Fruit fly (Drosophila melanogaster): ENCODE measurements around the gene CG13284.

The CG13284 gene

dm6 chr2L:16842505-16842904, 6.0 kb downstream of the CG13284 start (continued):
- TF ChIP-seq CG3032 (tag; optimal IDR thresholded peaks at IDR 0.05): no peak
- TF ChIP-seq Hr4 (GFP tag; optimal IDR thresholded peaks at IDR 0.05): peak; percentile 57
- TF ChIP-seq vri (GFP tag; optimal IDR thresholded peaks at IDR 0.05): no peak
- peak; percentile 17 for TF ChIP-seq CG11902 (GFP tag; optimal IDR thresholded peaks at IDR 0.05)
- TF ChIP-seq spab (GFP tag; optimal IDR thresholded peaks at IDR 0.05): peak; percentile 10
- TF ChIP-seq lz (GFP tag; optimal IDR thresholded peaks at IDR 0.05): peak; percentile 46
- peak; percentile 42 for TF ChIP-seq achi (GFP tag; optimal IDR thresholded peaks at IDR 0.05)
- TF ChIP-seq CG31627 (GFP tag; optimal IDR thresholded peaks at IDR 0.05): peak; percentile 48
- TF ChIP-seq CG8119 (GFP tag; IDR thresholded peaks at IDR 0.05): peak; percentile 35; the same call in 2 of the 3 replicates
- TF ChIP-seq CG8319 (GFP tag; optimal IDR thresholded peaks at IDR 0.05): no peak
- peak; percentile 47 for TF ChIP-seq topi (GFP tag; optimal IDR thresholded peaks at IDR 0.05)
- TF ChIP-seq Eip75B (GFP tag; optimal IDR thresholded peaks at IDR 0.05): peak; percentile 44
- TF ChIP-seq dac (GFP tag; optimal IDR thresholded peaks at IDR 0.05): peak; percentile 23
- no peak for TF ChIP-seq CG6163 (GFP tag; IDR thresholded peaks at IDR 0.05)
- no peak for TF ChIP-seq Hr38 (GFP tag; optimal IDR thresholded peaks at IDR 0.05)
- peak; percentile 90 for TF ChIP-seq Eip78C (GFP tag)
- TF ChIP-seq CG7368 (GFP tag; optimal IDR thresholded peaks at IDR 0.05): no peak
- no peak for TF ChIP-seq Eip93F (GFP tag; optimal IDR thresholded peaks at IDR 0.05)
- peak; percentile 49 for TF ChIP-seq CG10631 (GFP tag; optimal IDR thresholded peaks at IDR 0.05)
- TF ChIP-seq CG11294 (GFP tag; IDR thresholded peaks at IDR 0.05): no peak
- TF ChIP-seq CG3919 (GFP tag; optimal IDR thresholded peaks at IDR 0.05): no peak
- TF ChIP-seq CG32006 (GFP tag; optimal IDR thresholded peaks at IDR 0.05): peak; percentile 66

dm6 chr2L:16839665-16840064, 8.9 kb downstream of the CG13284 start:
- TF ChIP-seq CG6276 (GFP tag; optimal IDR thresholded peaks at IDR 0.05): no peak

dm6 chr2L:16837672-16838071, 10.8 kb downstream of the CG13284 start, which contains the start of the genes SclA and SclB:
Gene SclA, plus strand, starts transcription at chr2L:16837972.
Gene SclB, plus strand, starts transcription at chr2L:16837972.
- no peak for TF ChIP-seq CG10669 (GFP tag; optimal IDR thresholded peaks at IDR 0.05)
- no peak for TF ChIP-seq CG10631 (GFP tag; optimal IDR thresholded peaks at IDR 0.05)
- no peak for TF ChIP-seq net (GFP tag; optimal IDR thresholded peaks at IDR 0.05)
- TF ChIP-seq CG3032 (tag; optimal IDR thresholded peaks at IDR 0.05): no peak
- no peak for TF ChIP-seq eg (GFP tag; IDR thresholded peaks at IDR 0.05)
- TF ChIP-seq vri (GFP tag; optimal IDR thresholded peaks at IDR 0.05): no peak
- TF ChIP-seq fd59A (GFP tag; optimal IDR thresholded peaks at IDR 0.05): no peak
- TF ChIP-seq Hr4 (GFP tag; optimal IDR thresholded peaks at IDR 0.05): no peak

- TF ChIP-seq CG11294 (GFP tag; IDR thresholded peaks at IDR 0.05): no peak
- no peak for TF ChIP-seq Gug (GFP tag; IDR thresholded peaks at IDR 0.05)
- no peak for TF ChIP-seq Sox14 (GFP tag; optimal IDR thresholded peaks at IDR 0.05)
- no peak for TF ChIP-seq CG3919 (GFP tag; optimal IDR thresholded peaks at IDR 0.05)
- no peak for TF ChIP-seq CG34406 (GFP tag; optimal IDR thresholded peaks at IDR 0.05)
- no peak for TF ChIP-seq net (GFP tag; optimal IDR thresholded peaks at IDR 0.05)
- TF ChIP-seq dsx (GFP tag; optimal IDR thresholded peaks at IDR 0.05; ENCODE audit: poor library complexity, severe bottlenecking): no peak
- no peak for TF ChIP-seq Met (GFP tag; optimal IDR thresholded peaks at IDR 0.05)
- no peak for TF ChIP-seq CG16779 (tag; optimal IDR thresholded peaks at IDR 0.05)
- no peak for TF ChIP-seq CG8119 (GFP tag; IDR thresholded peaks at IDR 0.05)
- TF ChIP-seq CG11902 (GFP tag; optimal IDR thresholded peaks at IDR 0.05): no peak
These were observed 11.4 kb downstream of the CG13284 start, which contains the start of gene Nepl9 for dm6 chr2L:16837158-16837557. Gene Nepl9, minus strand, starts transcription at chr2L:16837258.

dm6 chr2L:16834402-16834801, 14.1 kb downstream of the CG13284 start, which contains the start of gene CG13282:
Gene CG13282, minus strand, starts transcription at chr2L:16834502.
- no peak for TF ChIP-seq Blimp-1 (GFP tag; optimal IDR thresholded peaks at IDR 0.05)
- TF ChIP-seq pdm3 (GFP tag; optimal IDR thresholded peaks at IDR 0.05): no peak
- TF ChIP-seq Met (GFP tag; optimal IDR thresholded peaks at IDR 0.05): no peak
- TF ChIP-seq Ets96B (tag; optimal IDR thresholded peaks at IDR 0.05): no peak
- TF ChIP-seq CG34406 (GFP tag; optimal IDR thresholded peaks at IDR 0.05): no peak
- no peak for TF ChIP-seq lz (GFP tag; optimal IDR thresholded peaks at IDR 0.05)
- no peak for TF ChIP-seq CG8632 (GFP tag; optimal IDR thresholded peaks at IDR 0.05)
- no peak for TF ChIP-seq CG11294 (GFP tag; IDR thresholded peaks at IDR 0.05)
- TF ChIP-seq CG11762 (GFP tag; optimal IDR thresholded peaks at IDR 0.05; ENCODE audit: insufficient read depth): no peak
- TF ChIP-seq vri (GFP tag; optimal IDR thresholded peaks at IDR 0.05): no peak
- TF ChIP-seq CG9139 (GFP tag; optimal IDR thresholded peaks at IDR 0.05): no peak
- TF ChIP-seq CG10669 (GFP tag; optimal IDR thresholded peaks at IDR 0.05): no peak
